Worm (Caenorhabditis elegans): Measurements from ENCODE around the gene str-89.

- TF ChIP-seq him-1 (tag; optimal IDR thresholded peaks at IDR 0.05) (no peak), dao-5 (tag; optimal IDR thresholded peaks at IDR 0.05) (no peak), W03F9.2 (tag; optimal IDR thresholded peaks at IDR 0.05) (no peak)
Observed at ce11 chrV:17712349-17712748, 43.7 kb downstream of the str-89 start.
